Worm (Caenorhabditis elegans) whole organism, mixed stage, embryonic: ENCODE results near the gene ttr-13.

Source experiments
- M03D4.4 ChIP-seq: sonication (generic microtip); optimal IDR thresholded peaks from 2 replicates; lab custom pipeline; 2017; ENCODE audit warnings: mild to moderate bottlenecking, missing genetic modification characterization, missing compliant biosample characterization
- bed-3 ChIP-seq: fragments of 200-800 bp; sonication (Bioruptor generic); optimal IDR thresholded peaks from 3 replicates; lab custom pipeline; 2018; ENCODE audit warnings: mild to moderate bottlenecking, missing genetic modification characterization, moderate library complexity, missing compliant biosample characterization
- blmp-1 ChIP-seq: fragments of 150-350 bp; optimal IDR thresholded peaks from 2 replicates; lab custom pipeline; 2014; ENCODE audit warnings: missing biosample characterization, missing genetic modification characterization
- ceh-39 ChIP-seq: fragments of 150-350 bp; optimal IDR thresholded peaks from 2 replicates; lab custom pipeline; 2014; ENCODE audit warnings: missing biosample characterization, missing genetic modification characterization
- ceh-43 ChIP-seq: fragments of 200-800 bp; sonication (Bioruptor generic); optimal IDR thresholded peaks from 2 replicates; lab custom pipeline; 2018; ENCODE audit warnings: mild to moderate bottlenecking, missing genetic modification characterization, moderate library complexity, missing compliant biosample characterization
- ces-1 ChIP-seq: fragments of 150-350 bp; optimal IDR thresholded peaks from 2 replicates; lab custom pipeline; 2014; ENCODE audit warnings: missing biosample characterization, missing genetic modification reagents, missing genetic modification characterization
- cnd-1 ChIP-seq: fragments of 200-800 bp; sonication (Bioruptor generic); optimal IDR thresholded peaks from 2 replicates; lab custom pipeline; 2018; ENCODE audit warnings: mild to moderate bottlenecking, missing genetic modification characterization, missing compliant biosample characterization
- drap-1 ChIP-seq: fragments of 200-800 bp; sonication (Bioruptor generic); optimal IDR thresholded peaks from 3 replicates; lab custom pipeline; 2018; ENCODE audit warnings: mild to moderate bottlenecking, missing genetic modification characterization, missing compliant biosample characterization
- elt-1 ChIP-seq: sonication (generic microtip); optimal IDR thresholded peaks from 2 replicates; lab custom pipeline; 2017; ENCODE audit warnings: missing genetic modification characterization, mild to moderate bottlenecking, missing compliant biosample characterization, antibody characterized with exemption, moderate library complexity, borderline replicate concordance; ENCODE audit not compliant: insufficient read depth
- elt-3 ChIP-seq: fragments of 150-350 bp; optimal IDR thresholded peaks from 2 replicates; lab custom pipeline; 2014; ENCODE audit warnings: missing biosample characterization, missing genetic modification characterization
- flh-1 ChIP-seq: fragments of 200-800 bp; sonication (Bioruptor generic); optimal IDR thresholded peaks from 2 replicates; lab custom pipeline; 2018; ENCODE audit warnings: mild to moderate bottlenecking, missing genetic modification characterization, moderate library complexity, missing compliant biosample characterization
- ham-2 ChIP-seq: fragments of 200-800 bp; sonication (Bioruptor generic); optimal IDR thresholded peaks from 2 replicates; lab custom pipeline; 2018; ENCODE audit warnings: mild to moderate bottlenecking, missing genetic modification characterization, missing compliant biosample characterization
- hlh-1 ChIP-seq: fragments of 150-350 bp; optimal IDR thresholded peaks from 2 replicates; lab custom pipeline; 2014; ENCODE audit warnings: missing biosample characterization, missing genetic modification reagents, missing genetic modification characterization
- lin-13 ChIP-seq: fragments of 150-350 bp; optimal IDR thresholded peaks from 2 replicates; lab custom pipeline; 2014; ENCODE audit warnings: missing biosample characterization, missing genetic modification characterization
- lsy-2 ChIP-seq: fragments of 150-350 bp; optimal IDR thresholded peaks from 2 replicates; lab custom pipeline; 2014; ENCODE audit warnings: missing biosample characterization, missing genetic modification characterization
- mab-5 ChIP-seq: fragments of 150-350 bp; optimal IDR thresholded peaks from 2 replicates; lab custom pipeline; 2014; ENCODE audit warnings: missing biosample characterization, missing genetic modification characterization
- mep-1 ChIP-seq: fragments of 150-350 bp; optimal IDR thresholded peaks from 2 replicates; lab custom pipeline; 2017; ENCODE audit warnings: missing biosample characterization, missing genetic modification reagents, missing genetic modification characterization, inconsistent platforms
- mls-2 ChIP-seq: sonication (generic microtip); optimal IDR thresholded peaks from 2 replicates; lab custom pipeline; 2016; ENCODE audit warnings: mild to moderate bottlenecking, missing genetic modification characterization, moderate library complexity, missing compliant biosample characterization
- nhr-12 ChIP-seq: fragments of 150-350 bp; optimal IDR thresholded peaks from 2 replicates; lab custom pipeline; 2014; ENCODE audit warnings: missing biosample characterization, missing genetic modification characterization
- nhr-2 ChIP-seq: fragments of 150-350 bp; optimal IDR thresholded peaks from 2 replicates; lab custom pipeline; 2014; ENCODE audit warnings: missing biosample characterization, missing genetic modification characterization
- nhr-237 ChIP-seq: fragments of 150-350 bp; optimal IDR thresholded peaks from 2 replicates; lab custom pipeline; 2014; ENCODE audit warnings: missing biosample characterization, missing genetic modification characterization
- nhr-28 ChIP-seq: fragments of 150-350 bp; optimal IDR thresholded peaks from 2 replicates; lab custom pipeline; 2014; ENCODE audit warnings: missing biosample characterization, missing genetic modification characterization
- nhr-76 ChIP-seq: sonication (generic microtip); optimal IDR thresholded peaks from 2 replicates; lab custom pipeline; 2017; ENCODE audit warnings: missing biosample characterization, missing genetic modification characterization
- pha-4 ChIP-seq: fragments of 150-350 bp; optimal IDR thresholded peaks from 2 replicates; lab custom pipeline; 2018; ENCODE audit warnings: missing biosample characterization, missing genetic modification reagents, missing genetic modification characterization
- sem-2 ChIP-seq: fragments of 200-800 bp; sonication (Bioruptor generic); optimal IDR thresholded peaks from 2 replicates; lab custom pipeline; 2018; ENCODE audit warnings: mild to moderate bottlenecking, missing genetic modification characterization, missing compliant biosample characterization
- snpc-4 ChIP-seq: fragments of 150-350 bp; optimal IDR thresholded peaks from 2 replicates; lab custom pipeline; 2014; ENCODE audit warnings: missing biosample characterization, missing genetic modification characterization
- sptf-1 ChIP-seq: sonication (generic microtip); optimal IDR thresholded peaks from 2 replicates; lab custom pipeline; 2017; ENCODE audit warnings: mild to moderate bottlenecking, missing genetic modification characterization, moderate library complexity, missing compliant biosample characterization
- tbx-8 ChIP-seq: fragments of 200-800 bp; sonication (Bioruptor generic); optimal IDR thresholded peaks from 2 replicates; lab custom pipeline; 2018; ENCODE audit warnings: mild to moderate bottlenecking, missing genetic modification characterization, moderate library complexity, missing compliant biosample characterization
- unc-120 ChIP-seq: sonication (generic microtip); optimal IDR thresholded peaks from 2 replicates; lab custom pipeline; 2017; ENCODE audit warnings: missing genetic modification characterization, missing compliant biosample characterization; ENCODE audit not compliant: poor library complexity, severe bottlenecking
- unc-39 ChIP-seq: fragments of 150-350 bp; optimal IDR thresholded peaks from 2 replicates; lab custom pipeline; 2014; ENCODE audit warnings: missing biosample characterization, missing genetic modification characterization
- unc-62 ChIP-seq: fragments of 150-350 bp; optimal IDR thresholded peaks from 2 replicates; lab custom pipeline; 2014; ENCODE audit warnings: missing biosample characterization, missing genetic modification reagents, missing genetic modification characterization
- zip-8 ChIP-seq: fragments of 150-350 bp; optimal IDR thresholded peaks from 2 replicates; lab custom pipeline; 2014; ENCODE audit warnings: missing biosample characterization, missing genetic modification characterization
- ztf-11 ChIP-seq: fragments of 150-350 bp; optimal IDR thresholded peaks from 2 replicates; lab custom pipeline; 2014; ENCODE audit warnings: missing biosample characterization, missing genetic modification characterization

Gene ttr-13

ce11 chrV:20662474-20662873 is 25.7 kb upstream of the ttr-13 start:
- TF ChIP-seq ceh-39 (tag; lab: Kevin White, UChicago) (no peak), ceh-43 (GFP tag; lab: Kevin White, UChicago) (no peak), sem-2 (GFP tag; lab: Kevin White, UChicago) (no peak), mab-5 (tag; lab: Kevin White, UChicago) (no peak), elt-1 (peak; percentile 25), unc-62 (GFP tag; lab: Kevin White, UChicago) (no peak), nhr-237 (tag; lab: Kevin White, UChicago) (no peak), nhr-12 (no peak), drap-1 (no peak)

ce11 chrV:20660025-20660424 is 23.3 kb upstream of the ttr-13 start, which contains the start of gene W01F3.2:
Gene W01F3.2, plus strand, starts transcription at chrV:20660325.
- TF ChIP-seq mab-5 (tag; lab: Kevin White, UChicago) (no peak), tbx-8 (GFP tag; lab: Kevin White, UChicago) (no peak), blmp-1 (no peak), ham-2 (GFP tag; lab: Kevin White, UChicago) (no peak), ces-1 (GFP tag; lab: Kevin White, UChicago) (no peak), zip-8 (no peak), ztf-11 (no peak), lsy-2 (no peak), snpc-4 (no peak), ceh-43 (GFP tag; lab: Kevin White, UChicago) (no peak), mls-2 (no peak), nhr-76 (tag; lab: Kevin White, UChicago) (no peak), nhr-237 (tag; lab: Kevin White, UChicago) (no peak), M03D4.4 (no peak), mep-1 (tag; lab: Kevin White, UChicago) (no peak), cnd-1 (tag; lab: Kevin White, UChicago) (no peak), flh-1 (GFP tag; lab: Kevin White, UChicago) (no peak), unc-62 (GFP tag; lab: Kevin White, UChicago) (no peak)

DNA sequence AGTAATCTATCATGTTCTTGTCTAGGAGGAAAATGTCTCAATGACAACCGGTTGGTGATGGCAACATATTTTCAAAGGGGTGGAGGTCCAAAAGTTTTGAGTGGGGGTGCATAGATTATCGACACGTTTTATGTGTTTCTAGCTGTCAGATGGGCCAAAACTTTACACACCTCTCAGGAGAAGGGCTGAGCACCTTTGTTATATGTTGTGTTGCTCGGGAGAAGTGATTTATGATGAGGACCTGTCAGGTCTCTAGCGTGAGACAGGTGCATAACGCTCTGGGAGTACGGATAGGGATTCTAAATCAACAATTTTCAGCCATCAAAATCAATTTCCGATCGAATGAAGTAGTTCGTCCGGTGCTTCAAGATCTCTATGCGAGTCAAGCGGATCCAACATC is 19.9 kb upstream of the ttr-13 start:
- TF ChIP-seq cnd-1 (tag; lab: Kevin White, UChicago) (peak; percentile 1), mab-5 (tag; lab: Kevin White, UChicago) (peak; percentile 69), sptf-1 (no peak), unc-62 (GFP tag; lab: Kevin White, UChicago) (peak; percentile 86), mep-1 (tag; lab: Kevin White, UChicago) (no peak), hlh-1 (peak; percentile 65)

DNA sequence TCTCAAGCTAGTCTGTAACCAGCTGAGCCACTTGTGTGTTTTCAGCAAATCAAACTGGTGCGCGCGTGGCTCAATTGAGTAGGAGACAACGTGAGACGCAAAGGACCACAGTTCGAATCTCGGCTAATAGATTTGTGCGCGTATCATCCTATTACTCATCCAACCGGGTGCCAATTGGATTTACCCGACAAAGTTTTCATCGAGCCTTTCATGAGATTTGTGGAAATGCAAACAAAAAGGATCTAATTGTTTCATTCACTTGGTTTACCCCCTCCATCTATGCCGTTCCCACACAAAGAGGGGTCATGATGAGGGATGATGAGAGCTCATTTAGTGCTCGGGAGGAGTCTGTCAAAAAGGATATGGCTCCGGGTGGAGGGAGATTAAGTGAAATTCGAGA is 18.4 kb upstream of the ttr-13 start:
- TF ChIP-seq ces-1 (GFP tag; lab: Kevin White, UChicago) (peak; percentile 92), lin-13 (tag; lab: Kevin White, UChicago) (no peak), elt-3 (tag; lab: Kevin White, UChicago) (no peak)

DNA sequence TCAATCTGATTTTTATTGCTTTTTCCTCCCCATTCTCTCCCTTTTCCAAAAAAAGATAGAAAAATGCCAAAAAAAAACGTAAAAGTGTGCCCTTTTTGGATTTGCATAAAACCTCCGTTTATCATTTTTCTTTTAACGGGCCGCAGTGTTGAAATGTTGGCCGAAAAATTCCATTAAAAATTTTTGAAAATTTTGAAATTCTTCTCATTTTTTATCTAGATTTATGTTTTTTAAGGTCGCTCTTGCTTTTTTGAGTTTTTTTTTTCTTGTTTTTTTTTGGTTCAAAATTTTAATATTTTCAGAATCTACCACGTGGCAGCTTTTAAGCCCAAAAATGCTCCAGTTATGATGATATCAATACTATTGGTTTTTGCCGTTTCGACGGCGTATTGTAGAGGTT is 17.6 kb upstream of the ttr-13 start, which contains the start of gene mnr-1:
Gene mnr-1, plus strand, starts transcription at position 301 of the 400 bp plus-strand sequence.
- TF ChIP-seq blmp-1 = no peak
- TF ChIP-seq M03D4.4 = no peak
- TF ChIP-seq nhr-12 = no peak
- no peak for TF ChIP-seq nhr-28 (tag; lab: Kevin White, UChicago)
- no peak for TF ChIP-seq unc-39 (tag; lab: Kevin White, UChicago)
- no peak for TF ChIP-seq nhr-2 (tag; lab: Kevin White, UChicago)
- TF ChIP-seq snpc-4 = no peak
- no peak for TF ChIP-seq mep-1 (tag; lab: Kevin White, UChicago)
- TF ChIP-seq flh-1 (GFP tag; lab: Kevin White, UChicago) = no peak
- TF ChIP-seq drap-1 = no peak
- no peak for TF ChIP-seq sem-2 (GFP tag; lab: Kevin White, UChicago)
- TF ChIP-seq bed-3 (GFP tag; lab: Kevin White, UChicago) = no peak
- no peak for TF ChIP-seq sptf-1
- no peak for TF ChIP-seq lin-13 (tag; lab: Kevin White, UChicago)
- TF ChIP-seq unc-62 (GFP tag; lab: Kevin White, UChicago) = no peak
- TF ChIP-seq cnd-1 (tag; lab: Kevin White, UChicago) = no peak
- no peak for TF ChIP-seq pha-4
- no peak for TF ChIP-seq ztf-11
- TF ChIP-seq unc-120 (tag; lab: Kevin White, UChicago) = no peak
- TF ChIP-seq elt-1 = no peak
